Worm (Caenorhabditis elegans): ENCODE results near the gene srh-266.

ce11 chrV:683858-684257 lies 19.3 kb downstream of the srh-266 start, which contains the start of gene F31F4.1:
- TF ChIP-seq ref-1 (GFP tag; conservative IDR thresholded peaks at IDR 0.05), result no peak
- TF ChIP-seq T22C8.4 (GFP tag; IDR thresholded peaks at IDR 0.05), result no peak
- TF ChIP-seq tab-1 (GFP tag; IDR thresholded peaks at IDR 0.05), result no peak
